Fruit fly (Drosophila melanogaster) whole organism, embryonic: ENCODE data around the gene CG11178.

ENCODE experiments used
- C15 ChIP-seq: fragments of 200-800 bp; sonication (Bioruptor generic); IDR thresholded peaks from 3 replicates; pipeline ENCODE4 v1.3.6; 2022; ENCODE audit warnings: missing biosample characterization, missing genetic modification characterization
- CG10209 ChIP-seq: fragments of 200-800 bp; sonication (Bioruptor generic); optimal IDR thresholded peaks from 3 replicates; lab custom pipeline; 2017; ENCODE audit warnings: missing biosample characterization, mild to moderate bottlenecking, missing genetic modification characterization, missing genetic modification reagents
- CG12659 ChIP-seq: fragments of 200-800 bp; sonication (Bioruptor generic); optimal IDR thresholded peaks from 3 replicates; lab custom pipeline; 2017; ENCODE audit warnings: mild to moderate bottlenecking, missing biosample characterization, missing genetic modification reagents, missing genetic modification characterization
- CG12942 ChIP-seq: fragments of 200-800 bp; sonication (Bioruptor generic); optimal IDR thresholded peaks from 3 replicates; lab custom pipeline; 2016; ENCODE audit warnings: missing biosample characterization, missing genetic modification characterization
- CG13287 ChIP-seq: fragments of 200-800 bp; sonication (Bioruptor generic); IDR thresholded peaks from 2 replicates; pipeline ENCODE4 v1.3.6; 2022; ENCODE audit warnings: missing biosample characterization, missing genetic modification characterization; ENCODE audit not compliant: partially characterized antibody
- CG13424 ChIP-seq: fragments of 200-800 bp; sonication (Bioruptor generic); optimal IDR thresholded peaks from 2 replicates; lab custom pipeline; 2019; ENCODE audit warnings: missing biosample characterization, mild to moderate bottlenecking, missing genetic modification characterization, moderate library complexity
- CG15011 ChIP-seq: fragments of 200-800 bp; sonication (Bioruptor generic); optimal IDR thresholded peaks from 3 replicates; lab custom pipeline; 2018; ENCODE audit warnings: missing biosample characterization, mild to moderate bottlenecking, missing genetic modification characterization
- CG17361 ChIP-seq: fragments of 200-800 bp; sonication (Bioruptor generic); IDR thresholded peaks from 3 replicates; pipeline ENCODE4 v1.3.6; 2022; ENCODE audit warnings: missing biosample characterization, missing genetic modification characterization
- CG30403 ChIP-seq: fragments of 200-800 bp; sonication (Bioruptor generic); optimal IDR thresholded peaks from 3 replicates; lab custom pipeline; 2016; ENCODE audit warnings: missing biosample characterization, missing genetic modification characterization
- CG31441 ChIP-seq: fragments of 200-800 bp; sonication (Bioruptor generic); IDR thresholded peaks from 2 replicates; pipeline ENCODE4 v1.3.6; 2022; ENCODE audit warnings: missing biosample characterization, missing genetic modification characterization
- CG32767 ChIP-seq: fragments of 200-800 bp; sonication (Bioruptor generic); IDR thresholded peaks from 2 replicates; pipeline ENCODE4 v1.3.6; 2022; ENCODE audit warnings: missing biosample characterization, missing genetic modification characterization
- CG33213 ChIP-seq: fragments of 200-800 bp; sonication (Bioruptor generic); optimal IDR thresholded peaks from 3 replicates; lab custom pipeline; 2016; ENCODE audit warnings: missing biosample characterization, missing genetic modification characterization
- CG33557 ChIP-seq: fragments of 200-800 bp; sonication (Bioruptor generic); optimal IDR thresholded peaks from 2 replicates; lab custom pipeline; 2019; ENCODE audit warnings: missing biosample characterization, mild to moderate bottlenecking, missing genetic modification characterization, moderate library complexity
- CG3726 ChIP-seq: fragments of 200-800 bp; sonication (Bioruptor generic); IDR thresholded peaks from 3 replicates; pipeline ENCODE4, ENCODE4 v1.3.6; 2022; ENCODE audit warnings: missing biosample characterization, missing genetic modification characterization
- CG43689 ChIP-seq: fragments of 200-800 bp; sonication (Bioruptor generic); IDR thresholded peaks from 2 replicates; pipeline ENCODE4 v1.3.6; 2022; ENCODE audit warnings: missing biosample characterization, missing genetic modification characterization
- CG4730 ChIP-seq: fragments of 200-800 bp; sonication (Bioruptor generic); IDR thresholded peaks from 2 replicates; pipeline ENCODE4 v1.3.6; 2022; ENCODE audit warnings: missing biosample characterization, missing genetic modification characterization
- CG6175 ChIP-seq: fragments of 200-800 bp; sonication (Bioruptor generic); IDR thresholded peaks from 3 replicates; pipeline ENCODE4 v1.3.6; 2022; ENCODE audit warnings: missing biosample characterization, missing genetic modification characterization
- CG6654 ChIP-seq: fragments of 200-800 bp; sonication (Bioruptor generic); optimal IDR thresholded peaks from 2 replicates; lab custom pipeline; 2017; ENCODE audit warnings: missing biosample characterization, mild to moderate bottlenecking, missing genetic modification characterization
- CG6813 ChIP-seq: fragments of 200-800 bp; sonication (Bioruptor generic); optimal IDR thresholded peaks from 2 replicates; lab custom pipeline; 2017; ENCODE audit warnings: missing biosample characterization, missing genetic modification characterization, mild to moderate bottlenecking, moderate library complexity, missing genetic modification reagents
- CG8281 ChIP-seq: fragments of 200-800 bp; sonication (Bioruptor generic); optimal IDR thresholded peaks from 2 replicates; lab custom pipeline; 2018; ENCODE audit warnings: missing biosample characterization, mild to moderate bottlenecking, missing genetic modification characterization, moderate library complexity
- CG9817 ChIP-seq: fragments of 200-800 bp; sonication (Bioruptor generic); optimal IDR thresholded peaks from 2 replicates; lab custom pipeline; 2018; ENCODE audit warnings: missing biosample characterization, mild to moderate bottlenecking, missing genetic modification characterization, moderate library complexity
- Camta ChIP-seq: fragments of 200-800 bp; sonication (Bioruptor generic); optimal IDR thresholded peaks from 2 replicates; lab custom pipeline; 2016; ENCODE audit warnings: missing biosample characterization, missing genetic modification characterization
- CrebB ChIP-seq: fragments of 200-800 bp; sonication (Bioruptor generic); optimal IDR thresholded peaks from 3 replicates; lab custom pipeline; 2018; ENCODE audit warnings: missing biosample characterization, mild to moderate bottlenecking, missing genetic modification characterization
- Elba2 ChIP-seq: fragments of 200-800 bp; sonication (Bioruptor generic); optimal IDR thresholded peaks from 3 replicates; lab custom pipeline; 2016; ENCODE audit warnings: missing biosample characterization, missing genetic modification characterization
- Fer2 ChIP-seq: fragments of 200-800 bp; sonication (Bioruptor generic); optimal IDR thresholded peaks from 2 replicates; lab custom pipeline; 2018; ENCODE audit warnings: missing biosample characterization, mild to moderate bottlenecking, missing genetic modification characterization, moderate library complexity
- HmgZ ChIP-seq: fragments of 200-800 bp; sonication (Bioruptor generic); optimal IDR thresholded peaks from 2 replicates; lab custom pipeline; 2018; ENCODE audit warnings: missing biosample characterization, mild to moderate bottlenecking, missing genetic modification characterization
- Hr78 ChIP-seq, 2 experiments: fragments of 200-800 bp in 1 of 2; fragments of >200 bp in 1 of 2; sonication (Bioruptor generic) in 1 of 2; optimal IDR thresholded peaks; 2 replicates each; lab custom pipeline; 2017 to 2019; ENCODE audit warnings: missing biosample characterization in 2 of 2, missing genetic modification characterization in 2 of 2, mild to moderate bottlenecking in 1 of 2, moderate library complexity in 1 of 2
- Mrtf ChIP-seq: fragments of 200-800 bp; sonication (Bioruptor generic); IDR thresholded peaks from 3 replicates; pipeline ENCODE4 v1.3.6; 2022; ENCODE audit warnings: missing biosample characterization, missing genetic modification characterization
- Sox102F ChIP-seq: fragments of 200-800 bp; sonication (Bioruptor generic); optimal IDR thresholded peaks from 2 replicates; lab custom pipeline; 2018; ENCODE audit warnings: missing biosample characterization, mild to moderate bottlenecking, missing genetic modification characterization, moderate library complexity
- al ChIP-seq: fragments of 200-800 bp; sonication (Bioruptor generic); IDR thresholded peaks from 2 replicates; pipeline ENCODE4 v1.3.6; 2022; ENCODE audit warnings: missing biosample characterization, missing genetic modification characterization
- aop ChIP-seq: fragments of 200-800 bp; sonication (Bioruptor generic); IDR thresholded peaks from 2 replicates; pipeline ENCODE4 v1.3.6; 2022; ENCODE audit warnings: missing biosample characterization, missing genetic modification characterization
- ash1 ChIP-seq: fragments of 200-800 bp; sonication (Bioruptor generic); optimal IDR thresholded peaks from 2 replicates; lab custom pipeline; 2018; ENCODE audit warnings: missing biosample characterization, mild to moderate bottlenecking, missing genetic modification characterization
- az2 ChIP-seq: fragments of 200-800 bp; sonication (Bioruptor generic); optimal IDR thresholded peaks from 3 replicates; lab custom pipeline; 2016; ENCODE audit warnings: missing biosample characterization, missing genetic modification characterization
- cas ChIP-seq: fragments of 200-800 bp; sonication (Bioruptor generic); IDR thresholded peaks from 2 replicates; pipeline ENCODE4 v1.3.6; 2022; ENCODE audit warnings: missing biosample characterization, missing genetic modification characterization
- cato ChIP-seq: fragments of 200-800 bp; sonication (Bioruptor generic); optimal IDR thresholded peaks from 2 replicates; lab custom pipeline; 2016; ENCODE audit warnings: missing biosample characterization, missing genetic modification characterization, borderline replicate concordance
- dati ChIP-seq: fragments of 200-800 bp; sonication (Bioruptor generic); IDR thresholded peaks from 2 replicates; pipeline ENCODE4 v1.3.6; 2022; ENCODE audit warnings: missing biosample characterization, missing genetic modification characterization
- grn ChIP-seq: fragments of 200-800 bp; sonication (Bioruptor generic); optimal IDR thresholded peaks from 3 replicates; lab custom pipeline; 2017; ENCODE audit warnings: missing biosample characterization, missing genetic modification characterization
- ind ChIP-seq: fragments of 200-800 bp; sonication (Bioruptor generic); optimal IDR thresholded peaks from 3 replicates; lab custom pipeline; 2016; ENCODE audit warnings: missing biosample characterization, missing genetic modification characterization
- lab ChIP-seq: fragments of 200-800 bp; sonication (Bioruptor generic); optimal IDR thresholded peaks from 3 replicates; lab custom pipeline; 2017; ENCODE audit warnings: missing biosample characterization, missing genetic modification characterization, mild to moderate bottlenecking, moderate library complexity, missing genetic modification reagents
- lola ChIP-seq, 3 experiments: fragments of >200 bp in 2 of 3; fragments of 200-800 bp in 1 of 3; sonication (Bioruptor generic) in 1 of 3; optimal IDR thresholded peaks; 2 replicates each; lab custom pipeline; 2017 to 2019; ENCODE audit warnings: missing biosample characterization in 3 of 3, missing genetic modification characterization in 3 of 3, mild to moderate bottlenecking in 1 of 3, moderate library complexity in 1 of 3
- nau ChIP-seq: fragments of 200-800 bp; sonication (Bioruptor generic); optimal IDR thresholded peaks from 3 replicates; lab custom pipeline; 2017; ENCODE audit warnings: missing biosample characterization, mild to moderate bottlenecking, missing genetic modification characterization, missing genetic modification reagents
- nerfin-1 ChIP-seq: fragments of 200-800 bp; sonication (Bioruptor generic); optimal IDR thresholded peaks from 3 replicates; lab custom pipeline; 2019; ENCODE audit warnings: missing biosample characterization, mild to moderate bottlenecking, missing genetic modification characterization, moderate library complexity
- nom ChIP-seq: fragments of 200-800 bp; sonication (Bioruptor generic); optimal IDR thresholded peaks from 2 replicates; lab custom pipeline; 2017; ENCODE audit warnings: missing biosample characterization, missing genetic modification characterization, mild to moderate bottlenecking, moderate library complexity, missing genetic modification reagents
- ranshi ChIP-seq: fragments of 200-800 bp; sonication (Bioruptor generic); IDR thresholded peaks from 2 replicates; pipeline ENCODE4 v1.3.6; 2022; ENCODE audit warnings: missing biosample characterization, missing genetic modification characterization
- schlank ChIP-seq: fragments of 200-800 bp; sonication (Bioruptor generic); optimal IDR thresholded peaks from 2 replicates; lab custom pipeline; 2018; ENCODE audit warnings: missing biosample characterization, mild to moderate bottlenecking, missing genetic modification characterization
- scrt ChIP-seq: fragments of 200-800 bp; sonication (Bioruptor generic); optimal IDR thresholded peaks from 2 replicates; lab custom pipeline; 2018; ENCODE audit warnings: missing biosample characterization, mild to moderate bottlenecking, missing genetic modification characterization, moderate library complexity
- sens ChIP-seq: fragments of 200-800 bp; sonication (Bioruptor generic); peaks from one replicate; lab custom pipeline; 2016; ENCODE audit warnings: missing biosample characterization, missing genetic modification characterization
- sqz ChIP-seq: fragments of 200-800 bp; sonication (Bioruptor generic); optimal IDR thresholded peaks from 3 replicates; lab custom pipeline; 2018; ENCODE audit warnings: missing biosample characterization, mild to moderate bottlenecking, missing genetic modification characterization
- sr ChIP-seq: fragments of 200-800 bp; sonication (Bioruptor generic); IDR thresholded peaks from 3 replicates; pipeline ENCODE4 v1.3.6; 2022; ENCODE audit warnings: missing biosample characterization, missing genetic modification characterization
- wdn ChIP-seq: fragments of 200-800 bp; sonication (Bioruptor generic); IDR thresholded peaks from 2 replicates; pipeline ENCODE4 v1.3.6; 2022; ENCODE audit warnings: missing biosample characterization, missing genetic modification characterization

Gene CG11178

DNA sequence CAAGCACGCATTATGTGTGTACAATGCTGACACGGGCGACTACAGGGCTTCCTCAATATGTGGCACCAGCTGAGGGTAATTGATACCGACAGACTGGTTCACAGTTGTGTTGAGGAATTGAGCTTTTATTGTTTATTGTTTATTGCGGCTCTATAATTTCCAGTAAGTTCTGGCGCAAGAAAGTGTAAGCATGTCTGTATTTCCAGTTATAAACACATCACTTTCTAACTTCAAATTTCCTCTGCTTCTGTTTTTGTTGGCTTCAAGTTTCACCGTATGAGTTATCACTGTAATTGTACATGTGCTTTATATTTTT lies 21.1 kb downstream of the CG11178 start (continued):
- peak in 1 of 3 experiments; percentile 42 for TF ChIP-seq lola (GFP tag; optimal IDR thresholded peaks at IDR 0.05; lab: Kevin White, UChicago)
- TF ChIP-seq CG3726, result 0 out of 3 replicates have a peak, but pooled peaks have one; percentile 35
- TF ChIP-seq CG6175, result 0 out of 3 replicates have a peak, but pooled peaks have one; percentile 31
- peak; percentile 68 for TF ChIP-seq HmgZ (tag; lab: Kevin White, UChicago)
- TF ChIP-seq CG33213 (GFP tag; lab: Kevin White, UChicago), result peak; percentile 51
- TF ChIP-seq sens, result peak; percentile 93
- TF ChIP-seq CG43689 (GFP tag; lab: Robert Waterston, UW), result no peak
- TF ChIP-seq CrebB, result peak; percentile 59
- TF ChIP-seq Camta (GFP tag; lab: Kevin White, UChicago), result peak; percentile 55
- TF ChIP-seq CG13287 (GFP tag; lab: Robert Waterston, UW), result peak; percentile 22; the same call in 1 of the 2 replicates
- peak; percentile 67 for TF ChIP-seq CG31441 (GFP tag; lab: Robert Waterston, UW)
- TF ChIP-seq Hr78 (GFP tag; optimal IDR thresholded peaks at IDR 0.05; lab: Kevin White, UChicago), result peak in 1 of 2 experiments; percentile 57
- TF ChIP-seq Sox102F (GFP tag; lab: Kevin White, UChicago), result peak; percentile 72
- peak; percentile 76 for TF ChIP-seq CG30403 (GFP tag; lab: Kevin White, UChicago)
- peak; percentile 82 for TF ChIP-seq ind (GFP tag; lab: Kevin White, UChicago)
- peak; percentile 83 for TF ChIP-seq sqz
- peak; percentile 43; the same call in 1 of the 2 replicates for TF ChIP-seq ranshi (GFP tag; lab: Robert Waterston, UW)
- peak; percentile 62; the same call in 1 of the 2 replicates for TF ChIP-seq wdn (GFP tag; lab: Robert Waterston, UW)
- no peak for TF ChIP-seq aop
- no peak for TF ChIP-seq grn
- TF ChIP-seq CG13424 (tag; lab: Kevin White, UChicago), result peak; percentile 81
- TF ChIP-seq az2, result peak; percentile 76
- TF ChIP-seq nom (GFP tag; lab: Kevin White, UChicago), result no peak
- TF ChIP-seq CG33557 (GFP tag; lab: Kevin White, UChicago), result peak; percentile 52
- peak; percentile 68 for TF ChIP-seq CG10209 (GFP tag; lab: Kevin White, UChicago)
- TF ChIP-seq lab (GFP tag; lab: Kevin White, UChicago), result peak; percentile 88
- peak; percentile 13 for TF ChIP-seq CG15011 (GFP tag; lab: Kevin White, UChicago)
- TF ChIP-seq schlank (tag; lab: Kevin White, UChicago), result peak; percentile 50
- peak; percentile 30 for TF ChIP-seq nau
- peak; percentile 13; the same call in 1 of the 2 replicates for TF ChIP-seq dati (GFP tag; lab: Robert Waterston, UW)
- 0 out of 2 replicates have a peak, but pooled peaks have one; percentile 41 for TF ChIP-seq CG32767
- no peak for TF ChIP-seq cas
- TF ChIP-seq CG8281 (tag; lab: Kevin White, UChicago), result peak; percentile 56
- no peak for TF ChIP-seq ash1 (GFP tag; lab: Kevin White, UChicago)
- TF ChIP-seq scrt (GFP tag; lab: Kevin White, UChicago), result peak; percentile 55
- TF ChIP-seq cato (GFP tag; lab: Kevin White, UChicago), result no peak
- TF ChIP-seq CG12659 (GFP tag; lab: Kevin White, UChicago), result peak; percentile 73
- peak; percentile 28 for TF ChIP-seq Fer2
- TF ChIP-seq Mrtf (GFP tag; lab: Robert Waterston, UW), result peak; percentile 68; the same call in 2 of the 3 replicates
- TF ChIP-seq C15 (GFP tag; lab: Robert Waterston, UW), result peak; percentile 57; the same call in 1 of the 3 replicates
- peak; percentile 67 for TF ChIP-seq al (GFP tag; lab: Robert Waterston, UW)
- TF ChIP-seq CG12942 (GFP tag; lab: Kevin White, UChicago), result peak; percentile 70
- peak; percentile 77 for TF ChIP-seq CG17361 (GFP tag; lab: Robert Waterston, UW)
- peak; percentile 50; the same call in 1 of the 2 replicates for TF ChIP-seq CG4730 (GFP tag; lab: Robert Waterston, UW)
- TF ChIP-seq CG6654 (GFP tag; lab: Kevin White, UChicago), result peak; percentile 0
- peak; percentile 79 for TF ChIP-seq CG6813 (GFP tag; lab: Kevin White, UChicago)
- TF ChIP-seq nerfin-1 (tag; lab: Kevin White, UChicago), result peak; percentile 53
- TF ChIP-seq Elba2 (GFP tag; lab: Kevin White, UChicago), result no peak
- TF ChIP-seq CG9817 (tag; lab: Kevin White, UChicago), result peak; percentile 86
- no peak for TF ChIP-seq sr (GFP tag; lab: Robert Waterston, UW)
